Fruit fly (Drosophila melanogaster) whole organism, adult: ENCODE data around the gene Gorab.

Experiments
- CG14711 ChIP-seq: fragments of 200-800 bp; sonication (Bioruptor generic); optimal IDR thresholded peaks from 2 replicates; lab custom pipeline; 2018; ENCODE audit warnings: missing biosample characterization, mild to moderate bottlenecking, missing genetic modification characterization, moderate library complexity
- CG7045 ChIP-seq: fragments of 200-800 bp; sonication (Bioruptor generic); optimal IDR thresholded peaks from 2 replicates; lab custom pipeline; 2017; ENCODE audit warnings: missing biosample characterization, mild to moderate bottlenecking, missing genetic modification characterization
- CG7101 ChIP-seq: fragments of 200-800 bp; sonication (Bioruptor generic); optimal IDR thresholded peaks from 2 replicates; lab custom pipeline; 2018; ENCODE audit warnings: missing biosample characterization, mild to moderate bottlenecking, missing genetic modification characterization, moderate library complexity
- Clk ChIP-seq: fragments of 200-800 bp; sonication (Bioruptor generic); optimal IDR thresholded peaks from 2 replicates; lab custom pipeline; 2017; ENCODE audit warnings: missing biosample characterization, missing genetic modification characterization
- Crg-1 ChIP-seq: fragments of 200-800 bp; sonication (Bioruptor generic); optimal IDR thresholded peaks from 2 replicates; lab custom pipeline; 2016; ENCODE audit warnings: missing biosample characterization, missing genetic modification characterization
- Hr96 ChIP-seq: fragments of 200-800 bp; sonication (Bioruptor generic); optimal IDR thresholded peaks from 2 replicates; lab custom pipeline; 2016; ENCODE audit warnings: missing biosample characterization, missing genetic modification characterization
- Mnt ChIP-seq: fragments of 200-800 bp; sonication (Bioruptor generic); optimal IDR thresholded peaks from 2 replicates; lab custom pipeline; 2016; ENCODE audit warnings: missing biosample characterization, mild to moderate bottlenecking, missing genetic modification characterization
- cic ChIP-seq: fragments of 200-800 bp; sonication (Bioruptor generic); optimal IDR thresholded peaks from 2 replicates; lab custom pipeline; 2017; ENCODE audit warnings: missing biosample characterization, mild to moderate bottlenecking, missing genetic modification characterization, moderate library complexity
- cnc ChIP-seq, 2 experiments: fragments of >200 bp; optimal IDR thresholded peaks; 2 replicates each; lab custom pipeline; 2017
- kay ChIP-seq: fragments of 200-800 bp; sonication (Bioruptor generic); peaks from one replicate; lab custom pipeline; 2016; ENCODE audit warnings: missing biosample characterization, missing genetic modification characterization, borderline replicate concordance
- ovo ChIP-seq: fragments of 200-800 bp; sonication (Bioruptor generic); optimal IDR thresholded peaks from 2 replicates; lab custom pipeline; 2016; ENCODE audit warnings: missing biosample characterization, missing genetic modification characterization
- pad ChIP-seq: fragments of 200-800 bp; sonication (Bioruptor generic); optimal IDR thresholded peaks from 3 replicates; lab custom pipeline; 2017; ENCODE audit warnings: missing biosample characterization, missing genetic modification characterization, mild to moderate bottlenecking, moderate library complexity, missing genetic modification reagents
- tj ChIP-seq: fragments of 200-800 bp; sonication (Bioruptor generic); optimal IDR thresholded peaks from 3 replicates; lab custom pipeline; 2017; ENCODE audit warnings: missing biosample characterization, mild to moderate bottlenecking, missing genetic modification characterization, moderate library complexity
- toe ChIP-seq: fragments of 200-800 bp; sonication (Bioruptor generic); optimal IDR thresholded peaks from 2 replicates; lab custom pipeline; 2016; ENCODE audit warnings: missing biosample characterization, missing genetic modification characterization

DNA sequence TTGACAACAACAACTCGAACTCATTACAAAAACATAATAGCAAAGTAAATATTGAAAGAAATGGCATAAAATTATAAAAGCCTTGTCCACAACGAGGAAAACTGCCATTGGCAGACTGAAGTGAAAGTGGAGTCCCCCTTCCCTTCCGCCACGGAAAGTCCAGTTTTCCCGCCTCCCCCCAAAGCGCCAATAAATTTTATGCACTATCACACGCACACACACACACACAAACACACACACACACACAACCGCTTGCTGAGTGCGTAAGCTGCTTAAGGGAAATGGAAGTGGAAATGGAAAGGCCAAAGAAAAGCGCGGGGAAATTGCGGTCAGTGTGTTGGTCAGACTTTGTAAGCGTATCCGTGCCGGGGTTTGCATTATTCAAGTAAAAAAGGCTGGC lies 33.8 kb upstream of the Gorab start:
- TF ChIP-seq CG14711 (no peak), kay (GFP tag; lab: Kevin White, UChicago) (no peak), Mnt (no peak), cic (GFP tag; lab: Kevin White, UChicago) (no peak), Hr96 (GFP tag; lab: Kevin White, UChicago) (no peak), Crg-1 (GFP tag; lab: Kevin White, UChicago) (no peak), CG7045 (GFP tag; lab: Kevin White, UChicago) (no peak), cnc (optimal IDR thresholded peaks at IDR 0.05; lab: Kevin White, UChicago) (no peak), Clk (GFP tag; lab: Kevin White, UChicago) (no peak), ovo (GFP tag; lab: Kevin White, UChicago) (no peak), pad (GFP tag; lab: Kevin White, UChicago) (no peak), CG7101 (tag; lab: Kevin White, UChicago) (no peak), toe (GFP tag; lab: Kevin White, UChicago) (no peak), tj (GFP tag; lab: Kevin White, UChicago) (no peak)
